Worm (Caenorhabditis elegans): ENCODE measurements around the gene arrd-24.

DNA sequence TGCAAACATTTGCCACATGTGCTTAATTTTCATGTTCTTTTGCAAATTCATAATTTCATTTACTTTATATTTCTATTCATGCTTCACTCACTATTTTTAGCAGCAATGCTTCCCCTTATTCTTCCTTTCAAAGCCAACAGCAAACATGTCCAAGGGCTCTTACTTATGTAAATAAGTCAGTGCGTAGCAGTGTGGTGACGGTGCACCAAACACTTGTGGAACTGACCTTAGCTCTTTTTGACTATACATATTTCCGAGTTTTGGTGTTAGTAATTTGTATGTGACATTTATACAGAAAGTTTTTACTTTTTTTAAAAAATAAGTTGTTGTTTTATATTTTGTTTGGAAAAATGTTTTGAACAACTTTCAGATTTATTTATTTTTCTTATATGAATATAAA, 35.2 kb downstream of the arrd-24 start:
- TF ChIP-seq rnt-1 (tag; optimal IDR thresholded peaks at IDR 0.05) (no peak), K09A11.1 (tag; optimal IDR thresholded peaks at IDR 0.05; ENCODE audit: insufficient read depth) (no peak), ceh-31 (tag; optimal IDR thresholded peaks at IDR 0.05) (no peak), ama-1 (optimal IDR thresholded peaks at IDR 0.05) (no peak), sdc-2 (tag; optimal IDR thresholded peaks at IDR 0.05) (no peak), ceh-34 (tag; optimal IDR thresholded peaks at IDR 0.05) (no peak), gmeb-2 (tag; optimal IDR thresholded peaks at IDR 0.05) (no peak), unc-3 (GFP tag; conservative IDR thresholded peaks at IDR 0.05) (no peak), unc-3 (tag; optimal IDR thresholded peaks at IDR 0.05) (no peak)
